Worm (Caenorhabditis elegans): ENCODE data around the gene frpr-18.

ce11 chrV:6875795-6876194 lies 5.7 kb downstream of the frpr-18 start:
- no peak for TF ChIP-seq nhr-237 (tag; optimal IDR thresholded peaks at IDR 0.05)
- no peak for TF ChIP-seq elt-3 (tag; optimal IDR thresholded peaks at IDR 0.05)
- no peak for TF ChIP-seq mls-2 (tag; optimal IDR thresholded peaks at IDR 0.05)
- TF ChIP-seq snpc-4 (tag; optimal IDR thresholded peaks at IDR 0.05), result no peak
- no peak for TF ChIP-seq mab-5 (tag; optimal IDR thresholded peaks at IDR 0.05)
- no peak for TF ChIP-seq unc-39 (tag; optimal IDR thresholded peaks at IDR 0.05)
- no peak for TF ChIP-seq lsy-2 (tag; optimal IDR thresholded peaks at IDR 0.05)
